Fruit fly (Drosophila melanogaster) whole organism, embryonic: ENCODE results near the gene mRpL40.
A peak's percentile ranks its signal among the peaks of the same experiment; 100 is the strongest.

Source experiments
- Antp ChIP-seq: fragments of 200-800 bp; sonication (Bioruptor generic); optimal IDR thresholded peaks from 3 replicates; lab custom pipeline; 2016; ENCODE audit warnings: missing biosample characterization, missing genetic modification characterization
- Bteb2 ChIP-seq: fragments of 200-800 bp; sonication (Bioruptor generic); optimal IDR thresholded peaks from 2 replicates; lab custom pipeline; 2016; ENCODE audit warnings: missing biosample characterization, missing genetic modification characterization
- CG11093 ChIP-seq: fragments of 200-800 bp; sonication (Bioruptor generic); IDR thresholded peaks from 3 replicates; pipeline ENCODE4 v1.3.6; 2022; ENCODE audit warnings: missing biosample characterization, missing genetic modification characterization
- CG11504 ChIP-seq: fragments of 200-800 bp; sonication (Bioruptor generic); optimal IDR thresholded peaks from 3 replicates; lab custom pipeline; 2019; ENCODE audit warnings: missing biosample characterization, mild to moderate bottlenecking, missing genetic modification characterization, moderate library complexity
- CG11723 ChIP-seq: fragments of 200-800 bp; sonication (Bioruptor generic); optimal IDR thresholded peaks from 2 replicates; lab custom pipeline; 2017; ENCODE audit warnings: missing biosample characterization, mild to moderate bottlenecking, missing genetic modification characterization
- CG14050 ChIP-seq: fragments of 200-800 bp; sonication (Bioruptor generic); IDR thresholded peaks from 3 replicates; pipeline ENCODE4 v1.3.6; 2022; ENCODE audit warnings: missing biosample characterization, missing genetic modification characterization
- CG15479 ChIP-seq: fragments of 200-800 bp; sonication (Bioruptor generic); optimal IDR thresholded peaks from 3 replicates; lab custom pipeline; 2019; ENCODE audit warnings: missing biosample characterization, mild to moderate bottlenecking, missing genetic modification characterization, moderate library complexity
- CG17359 ChIP-seq: fragments of 200-800 bp; sonication (Bioruptor generic); optimal IDR thresholded peaks from 3 replicates; lab custom pipeline; 2018; ENCODE audit warnings: missing biosample characterization, mild to moderate bottlenecking, missing genetic modification characterization, moderate library complexity
- CG2889 ChIP-seq: fragments of 200-800 bp; sonication (Bioruptor generic); IDR thresholded peaks from 3 replicates; pipeline ENCODE4 v1.3.6; 2022; ENCODE audit warnings: missing biosample characterization, missing genetic modification characterization
- CG31388 ChIP-seq: fragments of 200-800 bp; sonication (Bioruptor generic); optimal IDR thresholded peaks from 2 replicates; lab custom pipeline; 2016; ENCODE audit warnings: missing biosample characterization, missing genetic modification characterization
- CG3163 ChIP-seq: fragments of 200-800 bp; sonication (Bioruptor generic); optimal IDR thresholded peaks from 3 replicates; lab custom pipeline; 2016; ENCODE audit warnings: missing biosample characterization, missing genetic modification characterization
- CG34376 ChIP-seq: fragments of 200-800 bp; sonication (Bioruptor generic); optimal IDR thresholded peaks from 2 replicates; lab custom pipeline; 2018; ENCODE audit warnings: missing biosample characterization, mild to moderate bottlenecking, missing genetic modification characterization
- CG4282 ChIP-seq: fragments of 200-800 bp; sonication (Bioruptor generic); optimal IDR thresholded peaks from 2 replicates; lab custom pipeline; 2016; ENCODE audit warnings: missing biosample characterization, missing genetic modification characterization
- CG6854 ChIP-seq: fragments of 200-800 bp; sonication (Bioruptor generic); optimal IDR thresholded peaks from 3 replicates; lab custom pipeline; 2017; ENCODE audit warnings: missing biosample characterization, mild to moderate bottlenecking, missing genetic modification characterization
- CG8089 ChIP-seq: fragments of 200-800 bp; sonication (Bioruptor generic); optimal IDR thresholded peaks from 3 replicates; lab custom pipeline; 2016; ENCODE audit warnings: missing biosample characterization, missing genetic modification characterization
- CG9727 ChIP-seq: fragments of 200-800 bp; sonication (Bioruptor generic); optimal IDR thresholded peaks from 3 replicates; lab custom pipeline; 2017; ENCODE audit warnings: missing biosample characterization, mild to moderate bottlenecking, missing genetic modification characterization
- Deaf1 ChIP-seq: fragments of 200-800 bp; optimal IDR thresholded peaks from 3 replicates; lab custom pipeline; 2019; ENCODE audit warnings: missing biosample characterization, mild to moderate bottlenecking, missing genetic modification characterization, moderate library complexity
- GATAe ChIP-seq: fragments of 200-800 bp; sonication (Bioruptor generic); conservative IDR thresholded peaks from 2 replicates; pipeline ENCODE4 v1.3.6; 2022; ENCODE audit warnings: missing biosample characterization, missing genetic modification characterization
- H15 ChIP-seq: fragments of 200-800 bp; sonication (Bioruptor generic); IDR thresholded peaks from 3 replicates; pipeline ENCODE4 v1.3.6; 2022; ENCODE audit warnings: missing biosample characterization, missing genetic modification characterization
- Hr39 ChIP-seq: fragments of >200 bp; optimal IDR thresholded peaks from 2 replicates; lab custom pipeline; 2017
- Hsf ChIP-seq: fragments of 200-800 bp; sonication (Bioruptor generic); optimal IDR thresholded peaks from 3 replicates; lab custom pipeline; 2016; ENCODE audit warnings: missing biosample characterization, missing genetic modification characterization
- Jarid2 ChIP-seq: fragments of 200-800 bp; sonication (Bioruptor generic); optimal IDR thresholded peaks from 3 replicates; lab custom pipeline; 2017; ENCODE audit warnings: mild to moderate bottlenecking, missing biosample characterization, missing genetic modification reagents, missing genetic modification characterization
- Lpt ChIP-seq: fragments of >200 bp; optimal IDR thresholded peaks from 2 replicates; lab custom pipeline; 2018; ENCODE audit warnings: missing biosample characterization, missing genetic modification characterization
- Mes4 ChIP-seq: fragments of 200-800 bp; sonication (Bioruptor generic); optimal IDR thresholded peaks from 2 replicates; lab custom pipeline; 2016; ENCODE audit warnings: missing biosample characterization, missing genetic modification characterization
- NC2α ChIP-seq: fragments of 200-800 bp; sonication (Bioruptor generic); optimal IDR thresholded peaks from 2 replicates; lab custom pipeline; 2016; ENCODE audit warnings: missing biosample characterization, missing genetic modification characterization
- Nf-YC ChIP-seq: fragments of 200-800 bp; optimal IDR thresholded peaks from 3 replicates; lab custom pipeline; 2019; ENCODE audit warnings: missing biosample characterization, mild to moderate bottlenecking, missing genetic modification characterization, moderate library complexity
- Oli ChIP-seq: fragments of 200-800 bp; sonication (Bioruptor generic); optimal IDR thresholded peaks from 2 replicates; lab custom pipeline; 2018; ENCODE audit warnings: missing biosample characterization, mild to moderate bottlenecking, missing genetic modification characterization, moderate library complexity
- Ravus ChIP-seq: fragments of 200-800 bp; sonication (Bioruptor generic); IDR thresholded peaks from 2 replicates; pipeline ENCODE4 v1.3.6; 2022; ENCODE audit warnings: missing biosample characterization, missing genetic modification characterization
- Spps ChIP-seq: fragments of 200-800 bp; sonication (Bioruptor generic); optimal IDR thresholded peaks from 2 replicates; lab custom pipeline; 2018; ENCODE audit warnings: missing biosample characterization, mild to moderate bottlenecking, missing genetic modification characterization
- Stat92E ChIP-seq, 3 experiments: fragments of >200 bp in 2 of 3; fragments of 200-800 bp in 1 of 3; sonication (Bioruptor generic) in 1 of 3; optimal IDR thresholded peaks; 2 replicates each; lab custom pipeline; 2017 to 2019; ENCODE audit warnings: missing biosample characterization in 3 of 3, missing genetic modification characterization in 3 of 3, mild to moderate bottlenecking in 1 of 3, moderate library complexity in 1 of 3
- Xrp1 ChIP-seq: fragments of 200-800 bp; sonication (Bioruptor generic); IDR thresholded peaks from 2 replicates; pipeline ENCODE4 v1.3.6; 2022; ENCODE audit warnings: missing biosample characterization, missing genetic modification characterization
- bab2 ChIP-seq: fragments of 200-800 bp; sonication (Bioruptor generic); optimal IDR thresholded peaks from 2 replicates; lab custom pipeline; 2016; ENCODE audit warnings: missing biosample characterization, missing genetic modification characterization
- bbx ChIP-seq: fragments of 200-800 bp; sonication (Bioruptor generic); IDR thresholded peaks from 2 replicates; pipeline ENCODE4 v1.3.6; 2022; ENCODE audit warnings: missing biosample characterization, missing genetic modification characterization; ENCODE audit not compliant: partially characterized antibody
- bsh ChIP-seq, 2 experiments: fragments of 200-800 bp; sonication (Bioruptor generic); optimal IDR thresholded peaks; 2 replicates each; lab custom pipeline; 2017 to 2018; ENCODE audit warnings: mild to moderate bottlenecking in 2 of 2, missing biosample characterization in 2 of 2, missing genetic modification characterization in 2 of 2, moderate library complexity in 1 of 2
- caup ChIP-seq: fragments of 200-800 bp; sonication (Bioruptor generic); optimal IDR thresholded peaks from 3 replicates; lab custom pipeline; 2017; ENCODE audit warnings: missing biosample characterization, mild to moderate bottlenecking, missing genetic modification characterization, moderate library complexity; ENCODE audit not compliant: severe bottlenecking
- chinmo ChIP-seq: fragments of 200-800 bp; sonication (Bioruptor generic); IDR thresholded peaks from 4 replicates; pipeline ENCODE4 v1.3.6; 2022; ENCODE audit warnings: missing biosample characterization, missing genetic modification characterization; ENCODE audit not compliant: partially characterized antibody
- esg ChIP-seq: fragments of 200-800 bp; sonication (Bioruptor generic); conservative IDR thresholded peaks from 2 replicates; pipeline ENCODE4 v1.3.6; 2022; ENCODE audit warnings: missing biosample characterization, missing genetic modification characterization
- her ChIP-seq: fragments of 200-800 bp; sonication (Bioruptor generic); optimal IDR thresholded peaks from 2 replicates; lab custom pipeline; 2016; ENCODE audit warnings: missing biosample characterization, missing genetic modification characterization
- klu ChIP-seq: fragments of 200-800 bp; sonication (Bioruptor generic); IDR thresholded peaks from 2 replicates; pipeline ENCODE4 v1.3.6; 2022; ENCODE audit warnings: missing biosample characterization, missing genetic modification characterization
- lmd ChIP-seq: fragments of 200-800 bp; sonication (Bioruptor generic); IDR thresholded peaks from 2 replicates; pipeline ENCODE4 v1.3.6; 2022; ENCODE audit warnings: missing biosample characterization, missing genetic modification characterization
- nau ChIP-seq: fragments of 200-800 bp; sonication (Bioruptor generic); optimal IDR thresholded peaks from 3 replicates; lab custom pipeline; 2017; ENCODE audit warnings: missing biosample characterization, mild to moderate bottlenecking, missing genetic modification characterization, missing genetic modification reagents
- nerfin-2 ChIP-seq: fragments of 200-800 bp; sonication (Bioruptor generic); IDR thresholded peaks from 2 replicates; pipeline ENCODE4 v1.3.6; 2022; ENCODE audit warnings: missing biosample characterization, missing genetic modification characterization; ENCODE audit not compliant: partially characterized antibody
- pho ChIP-seq: fragments of 200-800 bp; sonication (Bioruptor generic); optimal IDR thresholded peaks from 2 replicates; lab custom pipeline; 2016; ENCODE audit warnings: missing biosample characterization, missing genetic modification characterization
- psq ChIP-seq: fragments of 200-800 bp; sonication (Bioruptor generic); optimal IDR thresholded peaks from 2 replicates; lab custom pipeline; 2017; ENCODE audit warnings: missing biosample characterization, missing genetic modification characterization
- scrt ChIP-seq: fragments of 200-800 bp; sonication (Bioruptor generic); optimal IDR thresholded peaks from 2 replicates; lab custom pipeline; 2018; ENCODE audit warnings: missing biosample characterization, mild to moderate bottlenecking, missing genetic modification characterization, moderate library complexity
- sob ChIP-seq: fragments of 200-800 bp; sonication (Bioruptor generic); IDR thresholded peaks from 2 replicates; pipeline ENCODE4 v1.3.6; 2022; ENCODE audit warnings: missing biosample characterization, missing genetic modification characterization
- stwl ChIP-seq: fragments of 200-800 bp; sonication (Bioruptor generic); optimal IDR thresholded peaks from 3 replicates; lab custom pipeline; 2018; ENCODE audit warnings: missing biosample characterization, mild to moderate bottlenecking, missing genetic modification characterization, moderate library complexity
- toy ChIP-seq: fragments of 200-800 bp; sonication (Bioruptor generic); IDR thresholded peaks from 2 replicates; pipeline ENCODE4 v1.3.6; 2022; ENCODE audit warnings: missing biosample characterization, missing genetic modification characterization
- vfl ChIP-seq: fragments of 200-800 bp; sonication (Bioruptor generic); optimal IDR thresholded peaks from 2 replicates; lab custom pipeline; 2016; ENCODE audit warnings: missing biosample characterization, missing genetic modification characterization

mRpL40 gene

DNA sequence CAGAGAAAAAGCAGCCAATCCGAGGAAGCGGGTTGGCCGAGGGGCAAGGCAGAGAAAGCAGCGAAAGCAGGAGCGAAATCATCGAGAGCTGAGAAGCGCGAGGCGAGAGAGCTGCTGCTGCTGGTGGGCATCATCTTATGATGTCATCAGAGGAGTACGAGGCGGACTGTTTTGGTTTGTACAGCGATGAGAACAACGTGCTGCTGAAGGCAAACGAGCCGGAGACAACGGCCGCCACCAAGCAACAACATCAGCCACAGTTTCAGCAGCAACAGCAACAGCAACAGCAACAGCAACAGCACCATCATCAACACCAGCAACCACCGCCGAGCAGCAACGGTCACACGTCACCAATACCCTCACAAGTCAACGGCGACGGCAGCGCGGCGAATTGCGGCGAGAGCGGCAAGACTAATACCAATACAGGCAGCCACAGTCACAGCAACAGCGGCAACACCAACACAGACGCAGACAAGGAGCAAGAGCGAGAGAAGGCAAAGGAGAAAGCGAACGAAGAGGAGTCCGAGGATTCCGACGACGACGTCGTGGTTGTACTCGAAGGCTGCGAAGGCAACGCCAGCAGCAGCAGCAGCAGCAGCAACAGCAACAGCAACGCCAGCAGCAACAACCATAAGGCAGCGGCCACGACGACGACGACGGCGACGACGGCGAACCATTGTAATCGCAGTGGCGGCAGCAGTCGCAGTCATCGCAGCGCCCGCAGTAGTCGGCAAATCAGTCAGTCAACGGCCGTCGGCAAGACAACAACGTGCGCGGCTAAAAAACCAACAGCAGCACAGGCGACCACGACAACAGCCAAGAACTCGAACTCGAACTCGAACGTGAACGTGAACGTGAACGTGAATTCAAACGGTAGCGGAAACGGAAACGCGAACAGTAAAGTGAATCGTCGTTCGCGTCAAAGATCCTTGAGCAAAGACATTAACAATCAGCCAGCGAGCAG is 35.4 kb upstream of the mRpL40 start (continued):
- TF ChIP-seq chinmo (GFP tag; lab: Robert Waterston, UW) (0 out of 4 replicates have a peak, but pooled peaks have one; percentile 56), Deaf1 (tag; lab: Kevin White, UChicago) (peak; percentile 98), CG15479 (GFP tag; lab: Kevin White, UChicago) (peak; percentile 15), Spps (tag; lab: Kevin White, UChicago) (peak; percentile 32), psq (GFP tag; lab: Kevin White, UChicago) (no peak), Jarid2 (GFP tag; lab: Kevin White, UChicago) (peak; percentile 99), Antp (GFP tag; lab: Kevin White, UChicago) (peak; percentile 44), Oli (no peak), CG6854 (GFP tag; lab: Kevin White, UChicago) (no peak), Xrp1 (GFP tag; lab: Robert Waterston, UW) (no peak), GATAe (GFP tag; lab: Robert Waterston, UW) (no peak), CG11723 (GFP tag; lab: Kevin White, UChicago) (peak; percentile 40), nau (GFP tag; lab: Kevin White, UChicago) (no peak), pho (no peak), Nf-YC (peak; percentile 93), CG11093 (GFP tag; lab: Robert Waterston, UW) (no peak), nerfin-2 (GFP tag; lab: Robert Waterston, UW) (no peak), CG2889 (GFP tag; lab: Robert Waterston, UW) (0 out of 3 replicates have a peak, but pooled peaks have one; percentile 44), CG3163 (peak; percentile 65), Ravus (GFP tag; lab: Robert Waterston, UW) (no peak), esg (GFP tag; lab: Robert Waterston, UW) (no peak), toy (GFP tag; lab: Robert Waterston, UW) (no peak), CG17359 (no peak), bbx (GFP tag; lab: Robert Waterston, UW) (peak; percentile 74), CG8089 (GFP tag; lab: Kevin White, UChicago) (peak; percentile 54), CG11504 (peak; percentile 88), her (GFP tag; lab: Kevin White, UChicago) (peak; percentile 25), sob (GFP tag; lab: Robert Waterston, UW) (peak; percentile 62; the same call in 1 of the 2 replicates), scrt (GFP tag; lab: Kevin White, UChicago) (no peak), CG34376 (GFP tag; lab: Kevin White, UChicago) (no peak), vfl (GFP tag; lab: Kevin White, UChicago) (no peak), klu (GFP tag; lab: Robert Waterston, UW) (no peak), CG31388 (GFP tag; lab: Kevin White, UChicago) (no peak), CG14050 (no peak), CG4282 (no peak), caup (GFP tag; lab: Kevin White, UChicago) (peak; percentile 7), H15 (GFP tag; lab: Robert Waterston, UW) (no peak), bsh (GFP tag; optimal IDR thresholded peaks at IDR 0.05; lab: Kevin White, UChicago) (peak in 1 of 2 experiments; percentile 20), Lpt (peak; percentile 57), CG9727 (peak; percentile 55), Mes4 (peak; percentile 63), stwl (no peak), lmd (GFP tag; lab: Robert Waterston, UW) (no peak), Hsf (no peak), NC2α (peak; percentile 22), Hr39 (lab: Kevin White, UChicago) (no peak), Bteb2 (GFP tag; lab: Kevin White, UChicago) (no peak), Stat92E (GFP tag; optimal IDR thresholded peaks at IDR 0.05; lab: Kevin White, UChicago) (peak in 1 of 3 experiments; percentile 64), bab2 (GFP tag; lab: Kevin White, UChicago) (no peak)
